Fruit fly (Drosophila melanogaster): ENCODE data around the gene Fit1.

dm6 chr3L:4145229-4145628 lies 41.9 kb downstream of the Fit1 start:
- TF ChIP-seq usp (GFP tag; optimal IDR thresholded peaks at IDR 0.05) (no peak), pan (optimal IDR thresholded peaks at IDR 0.05) (no peak), CG8478 (optimal IDR thresholded peaks at IDR 0.05) (no peak), EcR (GFP tag; optimal IDR thresholded peaks at IDR 0.05) (no peak), psq (optimal IDR thresholded peaks at IDR 0.05) (no peak), Dll (optimal IDR thresholded peaks at IDR 0.05) (no peak)

All from whole organism.